Worm (Caenorhabditis elegans) whole organism, L4 larva: Measurements from ENCODE around the gene F43E2.11.

Source experiments
- D1046.2 ChIP-seq: fragments of 200-800 bp; sonication (Bioruptor generic); IDR thresholded peaks from 2 replicates; pipeline ENCODE4 v1.3.6; 2022; ENCODE audit warnings: missing genetic modification characterization, missing compliant biosample characterization
- F37D6.2 ChIP-seq: sonication (generic microtip); optimal IDR thresholded peaks from 2 replicates; lab custom pipeline; 2016; ENCODE audit warnings: mild to moderate bottlenecking, missing genetic modification characterization, missing compliant biosample characterization
- R02D3.7 ChIP-seq: fragments of 150-350 bp; sonication (generic microtip); optimal IDR thresholded peaks from 3 replicates; lab custom pipeline; 2014; ENCODE audit warnings: missing biosample characterization, missing genetic modification characterization
- ZK546.5 ChIP-seq, 2 experiments: sonication (generic microtip); optimal IDR thresholded peaks; 2 replicates each; lab custom pipeline; 2017; ENCODE audit warnings: missing biosample characterization in 2 of 2, missing genetic modification characterization in 2 of 2
- aha-1 ChIP-seq: fragments of 150-350 bp; peaks from one replicate; lab custom pipeline; 2014; ENCODE audit warnings: missing biosample characterization, missing genetic modification characterization
- ama-1 ChIP-seq: fragments of 150-350 bp; optimal IDR thresholded peaks from 2 replicates; lab custom pipeline; 2014; ENCODE audit warnings: inconsistent platforms, mixed read lengths
- ceh-44 ChIP-seq: fragments of 200-800 bp; sonication (Bioruptor generic); IDR thresholded peaks from 2 replicates; pipeline ENCODE4 v1.3.6; 2022; ENCODE audit warnings: missing genetic modification reagents, missing genetic modification characterization, missing compliant biosample characterization
- cey-2 ChIP-seq: sonication (generic microtip); optimal IDR thresholded peaks from 3 replicates; lab custom pipeline; 2017; ENCODE audit warnings: missing genetic modification characterization, mild to moderate bottlenecking, missing compliant biosample characterization, antibody characterized with exemption, borderline replicate concordance; ENCODE audit not compliant: insufficient read depth
- daf-16 ChIP-seq, 3 experiments: sonication (generic microtip); optimal IDR thresholded peaks; 2 replicates each; lab custom pipeline; 2016 to 2017; ENCODE audit warnings: missing genetic modification characterization in 3 of 3, missing genetic modification reagents in 3 of 3, mild to moderate bottlenecking in 2 of 3, missing compliant biosample characterization in 2 of 3, missing biosample characterization in 1 of 3, moderate library complexity in 1 of 3
- dmd-6 ChIP-seq: fragments of 200-800 bp; sonication (Bioruptor generic); IDR thresholded peaks from 2 replicates; pipeline ENCODE4 v1.3.6; 2022; ENCODE audit warnings: missing genetic modification reagents, missing genetic modification characterization, missing compliant biosample characterization
- dmd-9 ChIP-seq: fragments of 200-800 bp; sonication (Bioruptor generic); IDR thresholded peaks from 2 replicates; pipeline ENCODE4 v1.3.6; 2022; ENCODE audit warnings: missing genetic modification reagents, missing genetic modification characterization, missing compliant biosample characterization
- dve-1 ChIP-seq: sonication (generic microtip); optimal IDR thresholded peaks from 2 replicates; lab custom pipeline; 2017; ENCODE audit warnings: antibody characterized with exemption, mild to moderate bottlenecking, missing genetic modification characterization, missing compliant biosample characterization; ENCODE audit not compliant: insufficient read depth
- fos-1 ChIP-seq: fragments of 150-350 bp; optimal IDR thresholded peaks from 2 replicates; lab custom pipeline; 2014; ENCODE audit warnings: missing biosample characterization, missing genetic modification characterization
- gei-8 ChIP-seq: fragments of 200-800 bp; sonication (Bioruptor generic); optimal IDR thresholded peaks from 2 replicates; lab custom pipeline; 2018; ENCODE audit warnings: mild to moderate bottlenecking, missing genetic modification characterization, missing compliant biosample characterization
- hif-1 ChIP-seq, 2 experiments: sonication (generic microtip); optimal IDR thresholded peaks; 2 replicates each; lab custom pipeline; 2016 to 2017; ENCODE audit warnings: missing compliant biosample characterization in 2 of 2, missing genetic modification characterization in 2 of 2, missing genetic modification reagents in 2 of 2, missing genotype in 2 of 2, mild to moderate bottlenecking in 1 of 2
- hlh-11 ChIP-seq: fragments of 200-800 bp; sonication (Bioruptor generic); optimal IDR thresholded peaks from 2 replicates; lab custom pipeline; 2018; ENCODE audit warnings: mild to moderate bottlenecking, missing genetic modification characterization, missing compliant biosample characterization
- hlh-30 ChIP-seq: sonication (generic microtip); optimal IDR thresholded peaks from 2 replicates; lab custom pipeline; 2017; ENCODE audit warnings: antibody characterized with exemption, mild to moderate bottlenecking, missing genetic modification characterization, missing compliant biosample characterization; ENCODE audit not compliant: insufficient read depth
- jun-1 ChIP-seq: fragments of 150-350 bp; optimal IDR thresholded peaks from 2 replicates; lab custom pipeline; 2014; ENCODE audit warnings: missing biosample characterization, missing genetic modification reagents, missing genetic modification characterization
- lin-13 ChIP-seq: fragments of 150-350 bp; optimal IDR thresholded peaks from 2 replicates; lab custom pipeline; 2014; ENCODE audit warnings: missing biosample characterization, missing genetic modification reagents, missing genetic modification characterization
- lin-29 ChIP-seq: fragments of 200-800 bp; sonication (Bioruptor generic); IDR thresholded peaks from 2 replicates; pipeline ENCODE4 v1.3.6; 2022; ENCODE audit warnings: missing genetic modification reagents, missing genetic modification characterization, missing compliant biosample characterization
- lsy-2 ChIP-seq, 2 experiments: fragments of 150-350 bp in 1 of 2; sonication (generic microtip) in 1 of 2; optimal IDR thresholded peaks; 2 replicates each; lab custom pipeline; 2014 to 2017; ENCODE audit warnings: missing biosample characterization in 2 of 2, missing genetic modification characterization in 2 of 2
- madf-9 ChIP-seq: fragments of 200-800 bp; sonication (Bioruptor generic); conservative IDR thresholded peaks from 2 replicates; pipeline ENCODE4 v1.3.6; 2022; ENCODE audit warnings: missing genetic modification reagents, missing genetic modification characterization, missing compliant biosample characterization
- mdl-1 ChIP-seq, 2 experiments: fragments of 150-350 bp in 1 of 2; sonication (generic microtip) in 1 of 2; optimal IDR thresholded peaks; 2 replicates each; lab custom pipeline; 2014 to 2017; ENCODE audit warnings: missing biosample characterization in 2 of 2, missing genetic modification characterization in 2 of 2
- mep-1 ChIP-seq: fragments of 150-350 bp; sonication (generic microtip); optimal IDR thresholded peaks from 3 replicates; lab custom pipeline; 2014; ENCODE audit warnings: missing biosample characterization, missing genetic modification characterization
- mes-2 ChIP-seq: sonication (generic microtip); optimal IDR thresholded peaks from 2 replicates; lab custom pipeline; 2016; ENCODE audit warnings: missing genotype, mild to moderate bottlenecking, missing genetic modification characterization, missing compliant biosample characterization; ENCODE audit not compliant: poor library complexity, severe bottlenecking
- mxl-2 ChIP-seq: fragments of 200-800 bp; sonication (Bioruptor generic); conservative IDR thresholded peaks from 2 replicates; pipeline ENCODE4 v1.3.6; 2022; ENCODE audit warnings: missing genetic modification reagents, missing genetic modification characterization, missing compliant biosample characterization
- mxl-3 ChIP-seq: fragments of 200-800 bp; sonication (Bioruptor generic); optimal IDR thresholded peaks from 2 replicates; lab custom pipeline; 2018; ENCODE audit warnings: mild to moderate bottlenecking, missing genetic modification characterization, missing compliant biosample characterization
- nhr-11 ChIP-seq: fragments of 150-350 bp; optimal IDR thresholded peaks from 2 replicates; lab custom pipeline; 2014; ENCODE audit warnings: missing biosample characterization, missing genetic modification characterization
- nhr-28 ChIP-seq: fragments of 150-350 bp; optimal IDR thresholded peaks from 2 replicates; lab custom pipeline; 2014; ENCODE audit warnings: missing biosample characterization, missing genetic modification characterization
- nhr-41 ChIP-seq: fragments of 200-800 bp; sonication (Bioruptor generic); IDR thresholded peaks from 2 replicates; pipeline ENCODE4 v1.3.6; 2022; ENCODE audit warnings: missing genetic modification reagents, missing genetic modification characterization, missing compliant biosample characterization
- nhr-48 ChIP-seq: sonication (generic microtip); optimal IDR thresholded peaks from 2 replicates; lab custom pipeline; 2016; ENCODE audit warnings: mild to moderate bottlenecking, missing genetic modification characterization, missing compliant biosample characterization
- nhr-6 ChIP-seq: fragments of 150-350 bp; optimal IDR thresholded peaks from 2 replicates; lab custom pipeline; 2014; ENCODE audit warnings: missing biosample characterization, missing genetic modification characterization
- nhr-76 ChIP-seq: fragments of 150-350 bp; optimal IDR thresholded peaks from 2 replicates; lab custom pipeline; 2014; ENCODE audit warnings: missing biosample characterization, missing genetic modification characterization
- nhr-77 ChIP-seq: fragments of 150-350 bp; optimal IDR thresholded peaks from 2 replicates; lab custom pipeline; 2014; ENCODE audit warnings: missing biosample characterization, missing genetic modification characterization
- pha-4 ChIP-seq, 2 experiments: fragments of 150-350 bp in 1 of 2; fragments of 200-800 bp in 1 of 2; sonication (Bioruptor generic) in 1 of 2; IDR thresholded peaks in 1 of 2; optimal IDR thresholded peaks in 1 of 2; 2 replicates each; pipeline versions ENCODE4 v1.3.6 to Lab custom; 2014 to 2022; ENCODE audit warnings: missing genetic modification characterization in 2 of 2, missing genetic modification reagents in 2 of 2, missing biosample characterization in 1 of 2, missing compliant biosample characterization in 1 of 2
- snpc-1.2 ChIP-seq: fragments of 200-800 bp; sonication (Bioruptor generic); IDR thresholded peaks from 2 replicates; pipeline ENCODE4 v1.3.6; 2022; ENCODE audit warnings: missing genetic modification reagents, missing genetic modification characterization, missing compliant biosample characterization
- spr-3 ChIP-seq: fragments of 200-800 bp; sonication (Bioruptor generic); optimal IDR thresholded peaks from 2 replicates; lab custom pipeline; 2018; ENCODE audit warnings: mild to moderate bottlenecking, missing genetic modification characterization, missing compliant biosample characterization
- tra-1 ChIP-seq: fragments of 200-800 bp; sonication (Bioruptor generic); IDR thresholded peaks from 2 replicates; pipeline ENCODE4 v1.3.6; 2022; ENCODE audit warnings: missing genetic modification reagents, missing genetic modification characterization, missing compliant biosample characterization
- unc-62 ChIP-seq, 3 experiments: fragments of 150-350 bp in 1 of 3; sonication (generic microtip); optimal IDR thresholded peaks in 2 of 3; peaks in 1 of 3; 1 replicate in 1 of 3; 2 replicates in 2 of 3; lab custom pipeline; 2014 to 2017; ENCODE audit warnings: missing biosample characterization in 3 of 3, missing genetic modification characterization in 3 of 3, missing genetic modification reagents in 3 of 3, missing genotype in 1 of 3
- zag-1 ChIP-seq: fragments of 150-350 bp; optimal IDR thresholded peaks from 2 replicates; lab custom pipeline; 2014; ENCODE audit warnings: missing biosample characterization, missing genetic modification characterization
- zfp-3 ChIP-seq: fragments of 200-800 bp; sonication (Bioruptor generic); conservative IDR thresholded peaks from 2 replicates; pipeline ENCODE4 v1.3.6; 2022; ENCODE audit warnings: missing genetic modification reagents, missing genetic modification characterization, missing compliant biosample characterization

Gene F43E2.11

DNA sequence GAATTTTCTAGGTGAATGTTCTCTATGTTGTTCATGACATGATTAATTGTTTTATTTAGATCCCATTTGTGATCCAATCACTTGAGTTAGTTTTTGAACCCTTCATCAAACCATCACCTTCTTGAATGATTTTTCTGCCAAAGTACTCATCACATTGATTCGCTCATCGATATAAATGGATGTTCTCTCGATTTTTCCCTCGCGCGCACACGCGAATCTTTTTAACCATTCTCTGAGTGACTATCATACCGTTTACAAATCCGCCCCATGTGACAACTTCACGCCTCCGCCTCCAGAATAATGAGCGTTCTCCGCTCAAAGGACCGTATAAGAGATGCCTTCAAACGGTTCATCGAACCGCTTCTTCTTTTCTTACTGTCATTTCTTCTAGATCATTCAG is 27.2 kb downstream of the F43E2.11 start (continued):
- no peak for TF ChIP-seq hif-1 (tag; optimal IDR thresholded peaks at IDR 0.05; lab: Kevin White, UChicago)
- peak; percentile 25 to 78 for TF ChIP-seq mdl-1 (tag; optimal IDR thresholded peaks at IDR 0.05; lab: Kevin White, UChicago)
- TF ChIP-seq ZK546.5 (tag; optimal IDR thresholded peaks at IDR 0.05; lab: Kevin White, UChicago) = no peak
- TF ChIP-seq zfp-3 (GFP tag; lab: Robert Waterston, UW) = no peak
- TF ChIP-seq lin-29 (GFP tag; lab: Robert Waterston, UW) = no peak
- TF ChIP-seq hlh-30 (tag; lab: Kevin White, UChicago) = peak; percentile 29
- TF ChIP-seq zag-1 (tag; lab: Kevin White, UChicago) = no peak
- peak; percentile 62 for TF ChIP-seq hlh-11
- TF ChIP-seq nhr-6 = no peak
- TF ChIP-seq nhr-11 (tag; lab: Kevin White, UChicago) = no peak
- no peak for TF ChIP-seq mes-2 (tag; lab: Kevin White, UChicago)

DNA sequence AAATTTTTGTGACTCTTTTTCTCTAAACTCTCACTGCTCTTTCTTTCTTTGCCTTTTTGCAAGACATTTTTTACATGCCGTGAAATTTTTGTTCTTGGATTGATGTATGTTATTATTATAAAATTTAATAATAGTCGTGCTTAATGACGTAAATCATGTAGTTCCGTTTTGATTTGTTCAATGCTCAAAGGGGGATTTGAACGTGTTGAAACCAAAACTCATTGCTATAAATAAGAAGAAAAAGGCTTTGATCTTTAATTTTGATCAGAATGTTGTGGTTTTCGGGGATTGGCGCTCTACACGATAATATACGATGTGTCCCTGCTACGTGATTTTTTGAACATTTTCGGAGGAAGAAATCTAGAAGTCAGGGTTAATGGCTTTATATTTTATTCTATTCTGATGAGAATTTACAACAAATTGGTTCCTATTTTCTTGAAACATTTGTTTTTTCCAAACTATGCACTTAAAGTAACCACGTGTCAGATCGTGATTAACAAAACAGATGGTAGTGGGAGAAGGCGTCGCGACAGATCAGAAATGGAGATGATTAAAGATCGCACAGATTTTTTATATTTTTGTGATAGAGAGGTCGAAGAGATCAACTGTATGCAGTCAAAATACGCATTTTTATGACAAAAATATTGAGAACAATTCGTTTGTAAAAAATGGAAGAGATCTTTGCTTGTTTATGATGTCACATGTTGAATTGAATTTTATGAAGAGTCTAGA is 28.4 kb downstream of the F43E2.11 start:
- TF ChIP-seq hlh-30 (tag; lab: Kevin White, UChicago) (peak; percentile 9), dve-1 (tag; lab: Kevin White, UChicago) (no peak), daf-16 (GFP tag; optimal IDR thresholded peaks at IDR 0.05; lab: Kevin White, UChicago) (no peak), daf-16 (tag; optimal IDR thresholded peaks at IDR 0.05; lab: Kevin White, UChicago) (no peak), aha-1 (tag; lab: Kevin White, UChicago) (peak; percentile 97), unc-62 (GFP tag; optimal IDR thresholded peaks at IDR 0.05 in 1 of 2; lab: Kevin White, UChicago) (peak in 1 of 2 experiments; percentile 26), unc-62 (tag; optimal IDR thresholded peaks at IDR 0.05; lab: Kevin White, UChicago) (no peak), R02D3.7 (tag; lab: Kevin White, UChicago) (no peak), hlh-11 (peak; percentile 18), hif-1 (tag; optimal IDR thresholded peaks at IDR 0.05; lab: Kevin White, UChicago) (peak; percentile 55 to 73), dmd-6 (peak; percentile 19; the same call in 1 of the 2 replicates), nhr-41 (no peak), nhr-77 (tag; lab: Kevin White, UChicago) (no peak), nhr-6 (no peak)

DNA sequence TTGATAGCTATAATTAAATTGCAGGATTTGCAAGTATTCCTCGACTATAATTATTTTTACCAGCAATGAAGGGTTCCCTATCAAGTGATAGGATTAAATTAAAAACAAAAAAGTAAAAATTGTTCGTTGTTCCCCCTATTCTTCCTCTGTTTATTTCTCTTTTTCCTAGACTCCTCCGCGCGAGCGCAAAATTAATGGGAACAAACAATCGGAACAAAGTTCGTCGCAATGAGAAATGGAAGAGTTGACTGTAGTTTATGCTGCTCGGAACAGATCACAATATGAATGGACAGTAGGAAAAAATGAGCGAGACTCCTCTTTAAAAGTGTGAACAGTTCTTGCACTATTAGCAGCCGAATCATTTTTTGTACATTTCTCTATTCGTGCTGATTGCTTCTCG is 29.4 kb downstream of the F43E2.11 start:
- TF ChIP-seq dmd-6 (0 out of 2 replicates have a peak, but pooled peaks have one; percentile 18), pha-4 (GFP tag; IDR thresholded peaks at IDR 0.05; lab: Robert Waterston, UW) (no peak), pha-4 (tag; optimal IDR thresholded peaks at IDR 0.05; lab: Kevin White, UChicago) (peak; percentile 85), madf-9 (no peak), aha-1 (tag; lab: Kevin White, UChicago) (no peak), nhr-28 (tag; lab: Kevin White, UChicago) (peak; percentile 5), ceh-44 (GFP tag; lab: Robert Waterston, UW) (no peak)

- TF ChIP-seq nhr-28 (tag; lab: Kevin White, UChicago) (peak; percentile 87), nhr-76 (tag; lab: Kevin White, UChicago) (no peak), gei-8 (GFP tag; lab: Kevin White, UChicago) (no peak), fos-1 (tag; lab: Kevin White, UChicago) (no peak), tra-1 (GFP tag; lab: Robert Waterston, UW) (no peak), snpc-1.2 (GFP tag; lab: Robert Waterston, UW) (no peak), ama-1 (lab: Kevin White, UChicago) (no peak), nhr-48 (tag; lab: Kevin White, UChicago) (no peak), cey-2 (tag; lab: Kevin White, UChicago) (peak; percentile 19), lin-13 (no peak), mep-1 (tag; lab: Kevin White, UChicago) (peak; percentile 17), hlh-30 (tag; lab: Kevin White, UChicago) (peak; percentile 79), D1046.2 (GFP tag; lab: Robert Waterston, UW) (no peak), mxl-2 (no peak), dve-1 (tag; lab: Kevin White, UChicago) (no peak), aha-1 (tag; lab: Kevin White, UChicago) (no peak), F37D6.2 (tag; lab: Kevin White, UChicago) (no peak), spr-3 (no peak), lsy-2 (tag; optimal IDR thresholded peaks at IDR 0.05; lab: Kevin White, UChicago) (peak in 1 of 2 experiments; percentile 52), jun-1 (no peak), dmd-9 (GFP tag; lab: Robert Waterston, UW) (no peak), pha-4 (GFP tag; IDR thresholded peaks at IDR 0.05; lab: Robert Waterston, UW) (no peak), pha-4 (tag; optimal IDR thresholded peaks at IDR 0.05; lab: Kevin White, UChicago) (no peak), mxl-3 (GFP tag; lab: Kevin White, UChicago) (peak; percentile 64), nhr-11 (tag; lab: Kevin White, UChicago) (peak; percentile 42)
These were observed 31.1 kb downstream of the F43E2.11 start, which contains the start of gene nhr-21 for ce11 chrII:7338995-7339394. nhr-21 (plus strand) TSS chrII:7339229.
